Fruit fly (Drosophila melanogaster) whole organism, embryonic: Measurements from ENCODE around the gene Sur.
A peak's percentile ranks its signal among the peaks of the same experiment; 100 is the strongest.

Experiments used
- CG11085 ChIP-seq: fragments of 200-800 bp; sonication (Bioruptor generic); IDR thresholded peaks from 2 replicates; pipeline ENCODE4 v1.3.6; 2022; ENCODE audit warnings: missing biosample characterization, missing genetic modification characterization
- CG15269 ChIP-seq: fragments of 200-800 bp; sonication (Bioruptor generic); optimal IDR thresholded peaks from 2 replicates; lab custom pipeline; 2018; ENCODE audit warnings: missing biosample characterization, mild to moderate bottlenecking, missing genetic modification characterization, moderate library complexity
- CG15479 ChIP-seq: fragments of 200-800 bp; sonication (Bioruptor generic); optimal IDR thresholded peaks from 3 replicates; lab custom pipeline; 2019; ENCODE audit warnings: missing biosample characterization, mild to moderate bottlenecking, missing genetic modification characterization, moderate library complexity
- CG16863 ChIP-seq: fragments of 200-800 bp; sonication (Bioruptor generic); optimal IDR thresholded peaks from 3 replicates; lab custom pipeline; 2016; ENCODE audit warnings: missing biosample characterization, missing genetic modification characterization
- CG18619 ChIP-seq: fragments of 200-800 bp; sonication (Bioruptor generic); optimal IDR thresholded peaks from 3 replicates; lab custom pipeline; 2017; ENCODE audit warnings: missing biosample characterization, mild to moderate bottlenecking, missing genetic modification characterization
- CG2712 ChIP-seq: fragments of 200-800 bp; optimal IDR thresholded peaks from 3 replicates; lab custom pipeline; 2019; ENCODE audit warnings: missing biosample characterization, mild to moderate bottlenecking, missing genetic modification characterization, moderate library complexity
- CG32767 ChIP-seq: fragments of 200-800 bp; sonication (Bioruptor generic); IDR thresholded peaks from 2 replicates; pipeline ENCODE4 v1.3.6; 2022; ENCODE audit warnings: missing biosample characterization, missing genetic modification characterization
- CG33557 ChIP-seq: fragments of 200-800 bp; sonication (Bioruptor generic); optimal IDR thresholded peaks from 2 replicates; lab custom pipeline; 2019; ENCODE audit warnings: missing biosample characterization, mild to moderate bottlenecking, missing genetic modification characterization, moderate library complexity
- CG3407 ChIP-seq: fragments of 200-800 bp; sonication (Bioruptor generic); optimal IDR thresholded peaks from 2 replicates; lab custom pipeline; 2018; ENCODE audit warnings: missing biosample characterization, mild to moderate bottlenecking, missing genetic modification characterization
- CG3995 ChIP-seq: fragments of 200-800 bp; sonication (Bioruptor generic); optimal IDR thresholded peaks from 3 replicates; lab custom pipeline; 2016; ENCODE audit warnings: missing biosample characterization, missing genetic modification characterization
- CG4282 ChIP-seq: fragments of 200-800 bp; sonication (Bioruptor generic); optimal IDR thresholded peaks from 2 replicates; lab custom pipeline; 2016; ENCODE audit warnings: missing biosample characterization, missing genetic modification characterization
- CG4730 ChIP-seq: fragments of 200-800 bp; sonication (Bioruptor generic); IDR thresholded peaks from 2 replicates; pipeline ENCODE4 v1.3.6; 2022; ENCODE audit warnings: missing biosample characterization, missing genetic modification characterization
- CG5180 ChIP-seq: fragments of 200-800 bp; sonication (Bioruptor generic); optimal IDR thresholded peaks from 3 replicates; lab custom pipeline; 2017; ENCODE audit warnings: missing biosample characterization, missing genetic modification characterization, mild to moderate bottlenecking, moderate library complexity, missing genetic modification reagents
- CG6254 ChIP-seq: fragments of 200-800 bp; sonication (Bioruptor generic); optimal IDR thresholded peaks from 3 replicates; lab custom pipeline; 2017; ENCODE audit warnings: mild to moderate bottlenecking, missing biosample characterization, missing genetic modification reagents, missing genetic modification characterization
- CG7839 ChIP-seq: fragments of 200-800 bp; sonication (Bioruptor generic); optimal IDR thresholded peaks from 3 replicates; lab custom pipeline; 2018; ENCODE audit warnings: missing biosample characterization, mild to moderate bottlenecking, missing genetic modification characterization, moderate library complexity
- CG8089 ChIP-seq: fragments of 200-800 bp; sonication (Bioruptor generic); optimal IDR thresholded peaks from 3 replicates; lab custom pipeline; 2016; ENCODE audit warnings: missing biosample characterization, missing genetic modification characterization
- CG8290 ChIP-seq, 3 experiments: fragments of 200-800 bp; sonication (Bioruptor generic); optimal IDR thresholded peaks; 2 replicates each; lab custom pipeline; 2016 to 2019; ENCODE audit warnings: missing biosample characterization in 3 of 3, missing genetic modification characterization in 3 of 3, mild to moderate bottlenecking in 2 of 3, moderate library complexity in 1 of 3
- CG8388 ChIP-seq: fragments of 200-800 bp; sonication (Bioruptor generic); optimal IDR thresholded peaks from 2 replicates; lab custom pipeline; 2019; ENCODE audit warnings: missing biosample characterization, mild to moderate bottlenecking, missing genetic modification characterization, moderate library complexity
- CTCF ChIP-seq: fragments of 200-800 bp; sonication (Bioruptor generic); optimal IDR thresholded peaks from 2 replicates; lab custom pipeline; 2017; ENCODE audit warnings: missing biosample characterization, mild to moderate bottlenecking, missing genetic modification characterization, moderate library complexity
- Dfd ChIP-seq, 2 experiments: fragments of >200 bp; optimal IDR thresholded peaks; 2 replicates each; lab custom pipeline; 2017; ENCODE audit warnings: missing biosample characterization in 2 of 2, missing genetic modification characterization in 2 of 2
- Dll ChIP-seq: fragments of 200-800 bp; sonication (Bioruptor generic); IDR thresholded peaks from 4 replicates; pipeline ENCODE4 v1.3.6; 2022; ENCODE audit warnings: missing biosample characterization, missing genetic modification characterization; ENCODE audit not compliant: partially characterized antibody
- ERR ChIP-seq: fragments of 200-800 bp; sonication (Bioruptor generic); optimal IDR thresholded peaks from 2 replicates; lab custom pipeline; 2016; ENCODE audit warnings: missing biosample characterization, missing genetic modification characterization
- Kr ChIP-seq: fragments of 200-800 bp; sonication (Bioruptor generic); optimal IDR thresholded peaks from 2 replicates; lab custom pipeline; 2017; ENCODE audit warnings: missing biosample characterization, mild to moderate bottlenecking, missing genetic modification characterization
- Myb ChIP-seq: fragments of 200-800 bp; sonication (Bioruptor generic); optimal IDR thresholded peaks from 2 replicates; lab custom pipeline; 2016; ENCODE audit warnings: missing biosample characterization, missing genetic modification characterization
- Neu2 ChIP-seq: fragments of 200-800 bp; sonication (Bioruptor generic); optimal IDR thresholded peaks from 3 replicates; lab custom pipeline; 2016; ENCODE audit warnings: missing biosample characterization, missing genetic modification characterization, borderline replicate concordance
- Opbp ChIP-seq: fragments of 200-800 bp; sonication (Bioruptor generic); IDR thresholded peaks from 3 replicates; pipeline ENCODE4 v1.3.6; 2022; ENCODE audit warnings: missing biosample characterization, missing genetic modification characterization; ENCODE audit not compliant: partially characterized antibody
- Ravus ChIP-seq: fragments of 200-800 bp; sonication (Bioruptor generic); IDR thresholded peaks from 2 replicates; pipeline ENCODE4 v1.3.6; 2022; ENCODE audit warnings: missing biosample characterization, missing genetic modification characterization
- Scr ChIP-seq: fragments of 200-800 bp; sonication (Bioruptor generic); IDR thresholded peaks from 2 replicates; pipeline ENCODE4 v1.3.6; 2022; ENCODE audit warnings: missing biosample characterization, missing genetic modification characterization; ENCODE audit not compliant: partially characterized antibody
- Six4 ChIP-seq: fragments of 200-800 bp; sonication (Bioruptor generic); optimal IDR thresholded peaks from 2 replicates; lab custom pipeline; 2016; ENCODE audit warnings: missing biosample characterization, missing genetic modification characterization
- Sox100B ChIP-seq: fragments of 200-800 bp; sonication (Bioruptor generic); optimal IDR thresholded peaks from 3 replicates; lab custom pipeline; 2018; ENCODE audit warnings: missing biosample characterization, mild to moderate bottlenecking, missing genetic modification characterization
- Stat92E ChIP-seq, 3 experiments: fragments of >200 bp in 2 of 3; fragments of 200-800 bp in 1 of 3; sonication (Bioruptor generic) in 1 of 3; optimal IDR thresholded peaks; 2 replicates each; lab custom pipeline; 2017 to 2019; ENCODE audit warnings: missing biosample characterization in 3 of 3, missing genetic modification characterization in 3 of 3, mild to moderate bottlenecking in 1 of 3, moderate library complexity in 1 of 3
- Taf1 ChIP-seq: fragments of 200-800 bp; sonication (Bioruptor generic); IDR thresholded peaks from 2 replicates; pipeline ENCODE4 v1.3.6; 2022; ENCODE audit warnings: missing biosample characterization, missing genetic modification characterization
- aop ChIP-seq: fragments of 200-800 bp; sonication (Bioruptor generic); IDR thresholded peaks from 2 replicates; pipeline ENCODE4 v1.3.6; 2022; ENCODE audit warnings: missing biosample characterization, missing genetic modification characterization
- btn ChIP-seq: fragments of 200-800 bp; sonication (Bioruptor generic); optimal IDR thresholded peaks from 2 replicates; lab custom pipeline; 2016; ENCODE audit warnings: missing biosample characterization, missing genetic modification characterization
- chinmo ChIP-seq: fragments of 200-800 bp; sonication (Bioruptor generic); IDR thresholded peaks from 4 replicates; pipeline ENCODE4 v1.3.6; 2022; ENCODE audit warnings: missing biosample characterization, missing genetic modification characterization; ENCODE audit not compliant: partially characterized antibody
- dan ChIP-seq: fragments of 200-800 bp; sonication (Bioruptor generic); IDR thresholded peaks from 2 replicates; pipeline ENCODE4 v1.3.6; 2022; ENCODE audit warnings: missing biosample characterization, missing genetic modification characterization
- dimm ChIP-seq: fragments of 200-800 bp; sonication (Bioruptor generic); IDR thresholded peaks from 2 replicates; pipeline ENCODE4 v1.3.6; 2022; ENCODE audit warnings: missing biosample characterization, missing genetic modification characterization
- en ChIP-seq: fragments of 200-800 bp; sonication (Bioruptor generic); optimal IDR thresholded peaks from 2 replicates; lab custom pipeline; 2016; ENCODE audit warnings: missing biosample characterization, missing genetic modification characterization
- eyg ChIP-seq: fragments of 200-800 bp; sonication (Bioruptor generic); optimal IDR thresholded peaks from 3 replicates; lab custom pipeline; 2016; ENCODE audit warnings: missing biosample characterization, missing genetic modification characterization
- gfzf ChIP-seq: fragments of 200-800 bp; sonication (Bioruptor generic); optimal IDR thresholded peaks from 2 replicates; lab custom pipeline; 2016; ENCODE audit warnings: missing biosample characterization, mild to moderate bottlenecking, missing genetic modification characterization, moderate library complexity
- her ChIP-seq: fragments of 200-800 bp; sonication (Bioruptor generic); optimal IDR thresholded peaks from 2 replicates; lab custom pipeline; 2016; ENCODE audit warnings: missing biosample characterization, missing genetic modification characterization
- lab ChIP-seq: fragments of 200-800 bp; sonication (Bioruptor generic); optimal IDR thresholded peaks from 3 replicates; lab custom pipeline; 2017; ENCODE audit warnings: missing biosample characterization, missing genetic modification characterization, mild to moderate bottlenecking, moderate library complexity, missing genetic modification reagents
- lbe ChIP-seq: fragments of 200-800 bp; sonication (Bioruptor generic); optimal IDR thresholded peaks from 2 replicates; lab custom pipeline; 2016; ENCODE audit warnings: missing biosample characterization, mild to moderate bottlenecking, missing genetic modification characterization
- lilli ChIP-seq: fragments of 200-800 bp; sonication (Bioruptor generic); optimal IDR thresholded peaks from 3 replicates; lab custom pipeline; 2016; ENCODE audit warnings: missing biosample characterization, missing genetic modification characterization
- nmo ChIP-seq: fragments of 200-800 bp; sonication (Bioruptor generic); optimal IDR thresholded peaks from 2 replicates; lab custom pipeline; 2018; ENCODE audit warnings: missing biosample characterization, mild to moderate bottlenecking, missing genetic modification characterization, moderate library complexity
- pb ChIP-seq: fragments of 200-800 bp; sonication (Bioruptor generic); optimal IDR thresholded peaks from 3 replicates; lab custom pipeline; 2016; ENCODE audit warnings: missing biosample characterization, missing genetic modification characterization
- pho ChIP-seq: fragments of 200-800 bp; sonication (Bioruptor generic); optimal IDR thresholded peaks from 2 replicates; lab custom pipeline; 2016; ENCODE audit warnings: missing biosample characterization, missing genetic modification characterization
- pita ChIP-seq: fragments of 200-800 bp; sonication (Bioruptor generic); optimal IDR thresholded peaks from 2 replicates; lab custom pipeline; 2017; ENCODE audit warnings: missing biosample characterization, mild to moderate bottlenecking, missing genetic modification characterization
- sr ChIP-seq: fragments of 200-800 bp; sonication (Bioruptor generic); IDR thresholded peaks from 3 replicates; pipeline ENCODE4 v1.3.6; 2022; ENCODE audit warnings: missing biosample characterization, missing genetic modification characterization
- ttk ChIP-seq: fragments of 200-800 bp; sonication (Bioruptor generic); IDR thresholded peaks from 2 replicates; pipeline ENCODE4 v2.1.2; 2022; ENCODE audit warnings: missing biosample characterization, missing genetic modification characterization

Sur gene

DNA sequence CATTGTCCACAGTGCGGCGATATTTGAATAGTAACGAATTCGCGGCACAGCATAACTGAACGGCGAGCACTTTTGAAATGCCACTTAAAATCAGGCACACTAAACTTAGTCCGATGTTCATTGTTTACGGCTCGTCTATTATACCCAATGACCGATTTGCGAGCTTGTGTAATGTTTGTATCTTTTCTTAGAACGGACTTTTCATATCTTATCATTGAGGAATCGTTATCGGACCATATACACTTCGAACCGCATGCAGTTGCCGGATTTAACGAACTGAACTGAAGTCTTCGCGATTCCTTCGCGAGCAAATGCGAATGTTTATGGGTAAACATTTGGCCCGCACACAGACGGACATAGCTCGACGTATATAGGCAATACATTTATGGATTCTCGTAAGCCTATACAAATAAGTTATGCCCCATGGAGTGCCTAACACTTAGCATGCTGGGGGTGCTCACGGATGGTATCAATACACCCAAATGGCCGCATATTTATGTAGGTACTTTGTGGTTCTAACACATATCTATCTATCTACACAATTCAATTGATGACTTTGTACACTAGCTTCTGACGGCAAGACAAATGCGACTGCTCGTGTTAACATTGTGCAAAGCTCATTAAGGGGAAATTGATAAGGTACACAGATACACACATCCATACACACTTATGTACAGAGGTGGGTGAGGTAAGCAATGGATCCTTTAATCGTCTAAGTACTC lies 39.0 kb upstream of the Sur start, which contains the start of gene mthl15 (continued):
- TF ChIP-seq CG8089 (GFP tag; lab: Kevin White, UChicago) (no peak), dan (GFP tag; lab: Robert Waterston, UW) (no peak), Neu2 (GFP tag; lab: Kevin White, UChicago) (no peak), Scr (GFP tag; lab: Robert Waterston, UW) (no peak), Myb (no peak), CG3407 (GFP tag; lab: Kevin White, UChicago) (no peak), CG4282 (GFP tag; lab: Kevin White, UChicago) (no peak), Dll (GFP tag; lab: Robert Waterston, UW) (no peak), btn (no peak), Dfd (GFP tag; optimal IDR thresholded peaks at IDR 0.05; lab: Kevin White, UChicago) (no peak), CG5180 (GFP tag; lab: Kevin White, UChicago) (no peak), CG7839 (tag; lab: Kevin White, UChicago) (no peak), CG2712 (no peak), dimm (GFP tag; lab: Robert Waterston, UW) (no peak), pita (GFP tag; lab: Kevin White, UChicago) (no peak), pb (GFP tag; lab: Kevin White, UChicago) (no peak), ttk (no peak), lbe (GFP tag; lab: Kevin White, UChicago) (no peak), CG8290 (GFP tag; optimal IDR thresholded peaks at IDR 0.05; lab: Kevin White, UChicago) (no peak), CG8290 (tag; optimal IDR thresholded peaks at IDR 0.05; lab: Kevin White, UChicago) (peak in 1 of 2 experiments; percentile 44), Kr (peak; percentile 0), her (GFP tag; lab: Kevin White, UChicago) (no peak), Six4 (GFP tag; lab: Kevin White, UChicago) (no peak), nmo (no peak), Opbp (GFP tag; lab: Robert Waterston, UW) (no peak), aop (GFP tag; lab: Robert Waterston, UW) (no peak), pho (GFP tag; lab: Kevin White, UChicago) (no peak), CG33557 (peak; percentile 36), CG8388 (GFP tag; lab: Kevin White, UChicago) (no peak), CG18619 (GFP tag; lab: Kevin White, UChicago) (no peak), chinmo (GFP tag; lab: Robert Waterston, UW) (no peak), Stat92E (GFP tag; optimal IDR thresholded peaks at IDR 0.05; lab: Kevin White, UChicago) (no peak), CG16863 (no peak), en (no peak), CG4730 (GFP tag; lab: Robert Waterston, UW) (no peak), CG11085 (no peak), ERR (no peak), lilli (GFP tag; lab: Kevin White, UChicago) (no peak), lab (GFP tag; lab: Kevin White, UChicago) (no peak), CG3995 (GFP tag; lab: Kevin White, UChicago) (no peak), Sox100B (peak; percentile 10), Ravus (GFP tag; lab: Robert Waterston, UW) (no peak), eyg (GFP tag; lab: Kevin White, UChicago) (no peak), CG32767 (GFP tag; lab: Robert Waterston, UW) (no peak), Taf1 (GFP tag; lab: Robert Waterston, UW) (no peak), CTCF (no peak), sr (no peak), gfzf (GFP tag; lab: Kevin White, UChicago) (no peak), CG15479 (GFP tag; lab: Kevin White, UChicago) (peak; percentile 69), CG6254 (GFP tag; lab: Kevin White, UChicago) (no peak), CG15269 (tag; lab: Kevin White, UChicago) (no peak)
